Worm (Caenorhabditis elegans) whole organism, L4 larva: ENCODE results near the gene acl-7.

Experiments
- T26A8.4 ChIP-seq: fragments of 200-800 bp; sonication (Bioruptor generic); IDR thresholded peaks from 2 replicates; pipeline ENCODE4 v1.3.6; 2022; ENCODE audit warnings: missing genetic modification characterization, missing compliant biosample characterization
- aha-1 ChIP-seq: fragments of 150-350 bp; peaks from one replicate; lab custom pipeline; 2014; ENCODE audit warnings: missing biosample characterization, missing genetic modification characterization
- ceh-44 ChIP-seq: fragments of 200-800 bp; sonication (Bioruptor generic); IDR thresholded peaks from 2 replicates; pipeline ENCODE4 v1.3.6; 2022; ENCODE audit warnings: missing genetic modification reagents, missing genetic modification characterization, missing compliant biosample characterization
- daf-12 ChIP-seq: fragments of 150-350 bp; optimal IDR thresholded peaks from 2 replicates; lab custom pipeline; 2014; ENCODE audit warnings: missing biosample characterization, missing genetic modification reagents, missing genetic modification characterization
- daf-16 ChIP-seq, 3 experiments: sonication (generic microtip); optimal IDR thresholded peaks; 2 replicates each; lab custom pipeline; 2016 to 2017; ENCODE audit warnings: missing genetic modification characterization in 3 of 3, missing genetic modification reagents in 3 of 3, mild to moderate bottlenecking in 2 of 3, missing compliant biosample characterization in 2 of 3, missing biosample characterization in 1 of 3, moderate library complexity in 1 of 3
- daf-19 ChIP-seq: fragments of 200-800 bp; sonication (Bioruptor generic); conservative IDR thresholded peaks from 2 replicates; pipeline ENCODE4 v1.3.6; 2022; ENCODE audit warnings: missing genetic modification characterization, missing compliant biosample characterization
- dmd-6 ChIP-seq: fragments of 200-800 bp; sonication (Bioruptor generic); IDR thresholded peaks from 2 replicates; pipeline ENCODE4 v1.3.6; 2022; ENCODE audit warnings: missing genetic modification reagents, missing genetic modification characterization, missing compliant biosample characterization
- dpl-1 ChIP-seq: fragments of 150-350 bp; optimal IDR thresholded peaks from 2 replicates; lab custom pipeline; 2014; ENCODE audit warnings: missing biosample characterization, missing genetic modification reagents, missing genetic modification characterization
- dve-1 ChIP-seq: sonication (generic microtip); optimal IDR thresholded peaks from 2 replicates; lab custom pipeline; 2017; ENCODE audit warnings: antibody characterized with exemption, mild to moderate bottlenecking, missing genetic modification characterization, missing compliant biosample characterization; ENCODE audit not compliant: insufficient read depth
- egl-43 ChIP-seq: fragments of 200-800 bp; sonication (Bioruptor generic); IDR thresholded peaks from 2 replicates; pipeline ENCODE4 v1.3.6; 2022; ENCODE audit warnings: missing genetic modification reagents, missing genetic modification characterization, missing compliant biosample characterization
- hlh-11 ChIP-seq: fragments of 200-800 bp; sonication (Bioruptor generic); optimal IDR thresholded peaks from 2 replicates; lab custom pipeline; 2018; ENCODE audit warnings: mild to moderate bottlenecking, missing genetic modification characterization, missing compliant biosample characterization
- hlh-30 ChIP-seq: sonication (generic microtip); optimal IDR thresholded peaks from 2 replicates; lab custom pipeline; 2017; ENCODE audit warnings: antibody characterized with exemption, mild to moderate bottlenecking, missing genetic modification characterization, missing compliant biosample characterization; ENCODE audit not compliant: insufficient read depth
- lin-29 ChIP-seq: fragments of 200-800 bp; sonication (Bioruptor generic); IDR thresholded peaks from 2 replicates; pipeline ENCODE4 v1.3.6; 2022; ENCODE audit warnings: missing genetic modification reagents, missing genetic modification characterization, missing compliant biosample characterization
- madf-5 ChIP-seq, 2 experiments: fragments of 200-800 bp; sonication (Bioruptor generic); IDR thresholded peaks; 2 replicates each; pipeline ENCODE4 v1.3.6; 2022; ENCODE audit warnings: missing compliant biosample characterization in 2 of 2, missing genetic modification characterization in 2 of 2
- madf-9 ChIP-seq: fragments of 200-800 bp; sonication (Bioruptor generic); conservative IDR thresholded peaks from 2 replicates; pipeline ENCODE4 v1.3.6; 2022; ENCODE audit warnings: missing genetic modification reagents, missing genetic modification characterization, missing compliant biosample characterization
- mdl-1 ChIP-seq, 2 experiments: fragments of 150-350 bp in 1 of 2; sonication (generic microtip) in 1 of 2; optimal IDR thresholded peaks; 2 replicates each; lab custom pipeline; 2014 to 2017; ENCODE audit warnings: missing biosample characterization in 2 of 2, missing genetic modification characterization in 2 of 2
- mdt-29 ChIP-seq: fragments of 200-800 bp; sonication (Bioruptor generic); IDR thresholded peaks from 2 replicates; pipeline ENCODE4 v1.3.6; 2022; ENCODE audit warnings: missing genetic modification reagents, missing genetic modification characterization, missing compliant biosample characterization
- mep-1 ChIP-seq: fragments of 150-350 bp; sonication (generic microtip); optimal IDR thresholded peaks from 3 replicates; lab custom pipeline; 2014; ENCODE audit warnings: missing biosample characterization, missing genetic modification characterization
- nhr-10 ChIP-seq: fragments of 150-350 bp; optimal IDR thresholded peaks from 2 replicates; lab custom pipeline; 2014; ENCODE audit warnings: missing biosample characterization, missing genetic modification characterization
- nhr-11 ChIP-seq: fragments of 150-350 bp; optimal IDR thresholded peaks from 2 replicates; lab custom pipeline; 2014; ENCODE audit warnings: missing biosample characterization, missing genetic modification characterization
- nhr-111 ChIP-seq: fragments of 200-800 bp; sonication (Bioruptor generic); optimal IDR thresholded peaks from 2 replicates; lab custom pipeline; 2018; ENCODE audit warnings: mild to moderate bottlenecking, missing genetic modification characterization, missing compliant biosample characterization
- nhr-28 ChIP-seq: fragments of 150-350 bp; optimal IDR thresholded peaks from 2 replicates; lab custom pipeline; 2014; ENCODE audit warnings: missing biosample characterization, missing genetic modification characterization
- nhr-48 ChIP-seq: sonication (generic microtip); optimal IDR thresholded peaks from 2 replicates; lab custom pipeline; 2016; ENCODE audit warnings: mild to moderate bottlenecking, missing genetic modification characterization, missing compliant biosample characterization
- nhr-77 ChIP-seq: fragments of 150-350 bp; optimal IDR thresholded peaks from 2 replicates; lab custom pipeline; 2014; ENCODE audit warnings: missing biosample characterization, missing genetic modification characterization
- pha-4 ChIP-seq, 2 experiments: fragments of 150-350 bp in 1 of 2; fragments of 200-800 bp in 1 of 2; sonication (Bioruptor generic) in 1 of 2; IDR thresholded peaks in 1 of 2; optimal IDR thresholded peaks in 1 of 2; 2 replicates each; pipeline versions ENCODE4 v1.3.6 to Lab custom; 2014 to 2022; ENCODE audit warnings: missing genetic modification characterization in 2 of 2, missing genetic modification reagents in 2 of 2, missing biosample characterization in 1 of 2, missing compliant biosample characterization in 1 of 2
- php-3 ChIP-seq: fragments of 200-800 bp; sonication (Bioruptor generic); IDR thresholded peaks from 2 replicates; pipeline ENCODE4 v1.3.6; 2022; ENCODE audit warnings: missing genetic modification reagents, missing genetic modification characterization, missing compliant biosample characterization
- pqm-1 ChIP-seq: sonication (generic microtip); optimal IDR thresholded peaks from 2 replicates; lab custom pipeline; 2017; ENCODE audit warnings: missing biosample characterization, missing genetic modification characterization
- rbr-2 ChIP-seq: sonication (generic microtip); optimal IDR thresholded peaks from 2 replicates; lab custom pipeline; 2016; ENCODE audit warnings: missing genotype, missing genetic modification characterization, missing compliant biosample characterization
- spr-1 ChIP-seq: sonication (generic microtip); optimal IDR thresholded peaks from 2 replicates; lab custom pipeline; 2016; ENCODE audit warnings: mild to moderate bottlenecking, missing genetic modification characterization, missing compliant biosample characterization
- unc-130 ChIP-seq: sonication (generic microtip); optimal IDR thresholded peaks from 2 replicates; lab custom pipeline; 2016; ENCODE audit warnings: missing genetic modification reagents, missing genetic modification characterization, missing compliant biosample characterization
- unc-62 ChIP-seq, 3 experiments: fragments of 150-350 bp in 1 of 3; sonication (generic microtip); optimal IDR thresholded peaks in 2 of 3; peaks in 1 of 3; 1 replicate in 1 of 3; 2 replicates in 2 of 3; lab custom pipeline; 2014 to 2017; ENCODE audit warnings: missing biosample characterization in 3 of 3, missing genetic modification characterization in 3 of 3, missing genetic modification reagents in 3 of 3, missing genotype in 1 of 3
- zfp-2 ChIP-seq: sonication (generic microtip); optimal IDR thresholded peaks from 2 replicates; lab custom pipeline; 2016; ENCODE audit warnings: mild to moderate bottlenecking, missing genetic modification characterization, missing compliant biosample characterization

Gene acl-7

ce11 chrII:12816412-12817146, at the start of gene acl-7:
Gene acl-7, minus strand, starts transcription at chrII:12816462.
- TF ChIP-seq daf-16 (GFP tag; optimal IDR thresholded peaks at IDR 0.05; lab: Kevin White, UChicago) (no peak), daf-16 (tag; optimal IDR thresholded peaks at IDR 0.05; lab: Kevin White, UChicago) (peak; percentile 52), pqm-1 (tag; lab: Kevin White, UChicago) (peak; percentile 82), hlh-30 (tag; lab: Kevin White, UChicago) (peak; percentile 41), spr-1 (no peak), zfp-2 (tag; lab: Kevin White, UChicago) (no peak), dve-1 (tag; lab: Kevin White, UChicago) (peak; percentile 55), mdt-29 (peak; percentile 92), hlh-11 (tag; lab: Kevin White, UChicago) (peak; percentile 40), nhr-28 (tag; lab: Kevin White, UChicago) (peak; percentile 43), dmd-6 (GFP tag; lab: Robert Waterston, UW) (peak; percentile 46; the same call in 1 of the 2 replicates), mdl-1 (tag; optimal IDR thresholded peaks at IDR 0.05; lab: Kevin White, UChicago) (peak in 1 of 2 experiments; percentile 10), egl-43 (GFP tag; lab: Robert Waterston, UW) (no peak)

ce11 chrII:12865604-12866003, 49.3 kb upstream of the acl-7 start, which contains the start of gene snf-5:
Gene snf-5, minus strand, starts transcription at chrII:12865785.
- TF ChIP-seq madf-9 (GFP tag; lab: Robert Waterston, UW) = no peak
- no peak for TF ChIP-seq php-3 (GFP tag; lab: Robert Waterston, UW)
- TF ChIP-seq nhr-11 = no peak
- TF ChIP-seq nhr-48 (tag; lab: Kevin White, UChicago) = no peak
- no peak for TF ChIP-seq pqm-1 (tag; lab: Kevin White, UChicago)

ce11 chrII:12855900-12856299, 39.6 kb upstream of the acl-7 start, which contains the start of gene Y46G5A.29:
Gene Y46G5A.29, plus strand, starts transcription at chrII:12856200.
- TF ChIP-seq rbr-2 (tag; lab: Kevin White, UChicago) (no peak), unc-130 (GFP tag; lab: Kevin White, UChicago) (no peak), nhr-77 (tag; lab: Kevin White, UChicago) (no peak), nhr-111 (GFP tag; lab: Kevin White, UChicago) (no peak), lin-29 (no peak), T26A8.4 (no peak), daf-12 (no peak), pha-4 (GFP tag; IDR thresholded peaks at IDR 0.05; lab: Robert Waterston, UW) (no peak), pha-4 (tag; optimal IDR thresholded peaks at IDR 0.05; lab: Kevin White, UChicago) (no peak)

ce11 chrII:12850129-12850528, 33.9 kb upstream of the acl-7 start, which contains the start of gene Y46G5A.28:
Gene Y46G5A.28, plus strand, starts transcription at chrII:12850429.
- TF ChIP-seq madf-5 (GFP tag; IDR thresholded peaks at IDR 0.05; lab: Robert Waterston, UW) (no peak), aha-1 (tag; lab: Kevin White, UChicago) (peak; percentile 46)
- TF ChIP-seq, all 104 proteins: peak for 1

ce11 chrII:12847736-12848135, 31.5 kb upstream of the acl-7 start, which contains the start of gene pes-10:
Gene pes-10, minus strand, starts transcription at chrII:12847836.
- TF ChIP-seq dpl-1 (GFP tag; lab: Kevin White, UChicago) = no peak
- no peak for TF ChIP-seq nhr-10 (tag; lab: Kevin White, UChicago)
- no peak for TF ChIP-seq ceh-44 (GFP tag; lab: Robert Waterston, UW)
- no peak for TF ChIP-seq zfp-2 (tag; lab: Kevin White, UChicago)
- peak in 1 of 2 experiments; percentile 65 for TF ChIP-seq unc-62 (GFP tag; optimal IDR thresholded peaks at IDR 0.05 in 1 of 2; lab: Kevin White, UChicago)
- no peak for TF ChIP-seq unc-62 (tag; optimal IDR thresholded peaks at IDR 0.05; lab: Kevin White, UChicago)
- no peak for TF ChIP-seq mep-1 (tag; lab: Kevin White, UChicago)
- no peak for TF ChIP-seq daf-19 (GFP tag; lab: Robert Waterston, UW)
